Worm (Caenorhabditis elegans): ENCODE results near the gene F46H5.5.

DNA sequence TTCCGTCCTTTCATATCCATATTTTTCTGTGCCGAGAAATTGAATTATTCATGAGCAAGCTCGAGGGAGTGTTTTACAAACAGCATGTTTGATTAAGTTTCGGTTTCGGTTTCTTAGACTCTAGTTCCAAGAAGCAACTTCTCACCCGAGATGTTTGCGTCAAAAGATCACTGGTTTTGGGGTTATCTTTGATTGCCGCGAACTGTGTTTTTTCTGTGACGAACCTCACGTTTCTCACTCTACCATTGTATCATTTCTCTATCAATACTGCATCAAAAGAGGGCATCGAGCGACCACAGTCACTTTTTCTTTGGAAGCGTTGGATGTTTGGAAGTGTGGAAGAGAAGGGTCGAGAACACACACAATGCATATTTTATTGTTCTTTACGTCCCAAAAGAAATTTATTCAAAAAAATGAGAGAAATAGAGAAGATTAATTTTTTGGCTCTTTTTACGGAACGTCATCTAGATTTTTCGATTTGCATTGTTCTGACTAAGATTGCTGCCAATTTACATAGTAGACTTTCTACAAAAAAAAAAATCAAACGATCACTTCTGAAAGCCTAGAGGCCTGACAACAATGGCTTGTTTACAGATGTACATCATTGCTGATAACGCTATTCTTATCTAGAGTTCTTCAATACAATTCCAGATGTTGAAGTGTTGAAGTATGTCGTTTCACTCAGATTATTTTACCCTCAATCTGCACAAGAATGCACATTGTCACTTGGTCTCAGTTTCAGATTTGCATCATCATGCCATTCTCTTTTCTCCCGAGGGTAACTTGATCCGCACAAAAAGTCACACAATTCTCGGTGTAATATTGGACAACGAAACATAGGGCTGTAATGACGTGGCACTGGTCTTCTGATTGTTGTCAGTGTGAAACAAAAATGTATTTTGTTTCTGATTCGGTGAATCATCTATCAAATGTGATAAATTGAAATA, 23.4 kb downstream of the F46H5.5 start:
- TF ChIP-seq nhr-11 (tag; optimal IDR thresholded peaks at IDR 0.05) (no peak), hlh-13 (GFP tag; optimal IDR thresholded peaks at IDR 0.05) (no peak), ceh-34 (tag; optimal IDR thresholded peaks at IDR 0.05) (peak; percentile 34), ceh-24 (tag; optimal IDR thresholded peaks at IDR 0.05) (no peak)
